Worm (Caenorhabditis elegans) whole organism, young adult: Measurements from ENCODE around the gene C05E11.6.

ENCODE experiments used
- B0035.1 ChIP-seq: sonication (generic microtip); optimal IDR thresholded peaks from 2 replicates; lab custom pipeline; 2016; ENCODE audit warnings: missing genetic modification characterization, mild to moderate bottlenecking, missing compliant biosample characterization, missing genotype, missing genetic modification reagents
- D2030.7 ChIP-seq: fragments of 200-800 bp; sonication (Bioruptor generic); IDR thresholded peaks from 2 replicates; pipeline ENCODE4 v1.3.6; 2022; ENCODE audit warnings: missing genetic modification reagents, missing genetic modification characterization, missing compliant biosample characterization
- F10E7.11 ChIP-seq: sonication (generic microtip); optimal IDR thresholded peaks from 2 replicates; lab custom pipeline; 2017; ENCODE audit warnings: mild to moderate bottlenecking, missing genetic modification characterization, moderate library complexity, missing compliant biosample characterization
- F33H1.4 ChIP-seq: fragments of 200-800 bp; sonication (Bioruptor generic); IDR thresholded peaks from 2 replicates; pipeline ENCODE4 v1.3.6; 2022; ENCODE audit warnings: missing genetic modification reagents, missing genetic modification characterization, missing compliant biosample characterization
- F57C9.4 ChIP-seq: sonication (generic microtip); optimal IDR thresholded peaks from 2 replicates; lab custom pipeline; 2017; ENCODE audit warnings: mild to moderate bottlenecking, missing genetic modification characterization, missing compliant biosample characterization
- K11D2.4 ChIP-seq: fragments of 200-800 bp; sonication (Bioruptor generic); IDR thresholded peaks from 2 replicates; pipeline ENCODE4 v1.3.6; 2022; ENCODE audit warnings: missing genetic modification reagents, missing genetic modification characterization, missing compliant biosample characterization
- T07F8.4 ChIP-seq: sonication (generic microtip); optimal IDR thresholded peaks from 2 replicates; lab custom pipeline; 2016; ENCODE audit warnings: mild to moderate bottlenecking, missing genetic modification characterization, moderate library complexity, missing compliant biosample characterization
- T26A5.8 ChIP-seq: sonication (generic microtip); optimal IDR thresholded peaks from 2 replicates; lab custom pipeline; 2016; ENCODE audit warnings: missing genetic modification characterization, missing compliant biosample characterization
- Y79H2A.3 ChIP-seq: fragments of 200-800 bp; sonication (Bioruptor generic); conservative IDR thresholded peaks from 2 replicates; pipeline ENCODE4 v1.3.6; 2022; ENCODE audit warnings: missing genetic modification reagents, missing genetic modification characterization, missing compliant biosample characterization
- attf-5 ChIP-seq: fragments of 200-800 bp; sonication (Bioruptor generic); optimal IDR thresholded peaks from 2 replicates; lab custom pipeline; 2018; ENCODE audit warnings: mild to moderate bottlenecking, missing genetic modification characterization, missing compliant biosample characterization
- ccch-3 ChIP-seq: fragments of 200-800 bp; sonication (Bioruptor generic); optimal IDR thresholded peaks from 2 replicates; lab custom pipeline; 2018; ENCODE audit warnings: mild to moderate bottlenecking, missing genetic modification characterization, missing compliant biosample characterization
- ceh-27 ChIP-seq: fragments of 200-800 bp; sonication (Bioruptor generic); optimal IDR thresholded peaks from 2 replicates; lab custom pipeline; 2018; ENCODE audit warnings: mild to moderate bottlenecking, missing genetic modification characterization, moderate library complexity, missing compliant biosample characterization
- chd-7 ChIP-seq: sonication (generic microtip); optimal IDR thresholded peaks from 2 replicates; lab custom pipeline; 2016; ENCODE audit warnings: mild to moderate bottlenecking, missing genetic modification characterization, moderate library complexity, missing compliant biosample characterization
- die-1 ChIP-seq: sonication (generic microtip); optimal IDR thresholded peaks from 2 replicates; lab custom pipeline; 2016; ENCODE audit warnings: missing genotype, mild to moderate bottlenecking, missing genetic modification characterization, missing compliant biosample characterization
- dpl-1 ChIP-seq: fragments of 150-350 bp; optimal IDR thresholded peaks from 2 replicates; lab custom pipeline; 2014; ENCODE audit warnings: missing biosample characterization, missing genetic modification reagents, missing genetic modification characterization
- efl-1 ChIP-seq: fragments of 150-350 bp; optimal IDR thresholded peaks from 2 replicates; lab custom pipeline; 2014; ENCODE audit warnings: missing biosample characterization, missing genetic modification reagents, missing genetic modification characterization
- egrh-3 ChIP-seq: fragments of 200-800 bp; sonication (Bioruptor generic); IDR thresholded peaks from 2 replicates; pipeline ENCODE4 v1.3.6; 2022; ENCODE audit warnings: missing genetic modification reagents, missing genetic modification characterization, missing compliant biosample characterization
- him-1 ChIP-seq: sonication (generic microtip); optimal IDR thresholded peaks from 2 replicates; lab custom pipeline; 2016; ENCODE audit warnings: missing genotype, missing genetic modification reagents, missing genetic modification characterization, missing compliant biosample characterization
- hmg-20 ChIP-seq: fragments of 200-800 bp; sonication (Bioruptor generic); IDR thresholded peaks from 2 replicates; pipeline ENCODE4 v1.3.6; 2022; ENCODE audit warnings: missing genetic modification reagents, missing genetic modification characterization, missing compliant biosample characterization
- let-607 ChIP-seq, 2 experiments: fragments of 200-800 bp in 1 of 2; sonication (Bioruptor generic) in 1 of 2; sonication (generic microtip) in 1 of 2; optimal IDR thresholded peaks; 2 replicates each; lab custom pipeline; 2016 to 2018; ENCODE audit warnings: mild to moderate bottlenecking in 2 of 2, missing compliant biosample characterization in 2 of 2, missing genetic modification characterization in 2 of 2, moderate library complexity in 2 of 2, missing genotype in 1 of 2
- lin-54 ChIP-seq: fragments of 200-800 bp; sonication (Bioruptor generic); optimal IDR thresholded peaks from 2 replicates; lab custom pipeline; 2018; ENCODE audit warnings: mild to moderate bottlenecking, missing genetic modification characterization, missing compliant biosample characterization
- lir-1 ChIP-seq: fragments of 200-800 bp; sonication (Bioruptor generic); conservative IDR thresholded peaks from 2 replicates; pipeline ENCODE4 v1.3.6; 2022; ENCODE audit warnings: missing genetic modification reagents, missing genetic modification characterization, missing compliant biosample characterization
- mxl-1 ChIP-seq: sonication (generic microtip); optimal IDR thresholded peaks from 2 replicates; lab custom pipeline; 2016; ENCODE audit warnings: missing genetic modification characterization, missing compliant biosample characterization
- nfyb-1 ChIP-seq: fragments of 200-800 bp; sonication (Bioruptor generic); IDR thresholded peaks from 2 replicates; pipeline ENCODE4 v1.3.6; 2022; ENCODE audit warnings: missing genetic modification reagents, missing genetic modification characterization, missing compliant biosample characterization
- nhr-27 ChIP-seq: fragments of 200-800 bp; sonication (Bioruptor generic); optimal IDR thresholded peaks from 2 replicates; lab custom pipeline; 2018; ENCODE audit warnings: mild to moderate bottlenecking, missing genetic modification characterization, moderate library complexity, missing compliant biosample characterization
- nhr-80 ChIP-seq: sonication (generic microtip); optimal IDR thresholded peaks from 2 replicates; lab custom pipeline; 2016; ENCODE audit warnings: missing genetic modification characterization, missing compliant biosample characterization
- pha-4 ChIP-seq: fragments of 150-350 bp; sonication (generic microtip); optimal IDR thresholded peaks from 2 replicates; lab custom pipeline; 2014; ENCODE audit warnings: missing biosample characterization, missing genetic modification reagents, missing genetic modification characterization
- rec-8 ChIP-seq, 2 experiments: sonication (generic microtip); optimal IDR thresholded peaks; 2 replicates each; lab custom pipeline; 2016; ENCODE audit warnings: mild to moderate bottlenecking in 2 of 2, missing genetic modification characterization in 2 of 2, missing genetic modification reagents in 2 of 2, missing genotype in 2 of 2, missing biosample characterization in 1 of 2, missing compliant biosample characterization in 1 of 2, moderate library complexity in 1 of 2
- repo-1 ChIP-seq: sonication (generic microtip); optimal IDR thresholded peaks from 2 replicates; lab custom pipeline; 2017; ENCODE audit warnings: mild to moderate bottlenecking, missing genetic modification characterization, missing compliant biosample characterization
- snpc-1.1 ChIP-seq: sonication (generic microtip); optimal IDR thresholded peaks from 2 replicates; lab custom pipeline; 2017; ENCODE audit warnings: missing genetic modification characterization, mild to moderate bottlenecking, missing compliant biosample characterization, antibody characterized with exemption, moderate library complexity, missing genotype, missing genetic modification reagents; ENCODE audit not compliant: insufficient read depth
- snpc-3.4 ChIP-seq: sonication (generic microtip); optimal IDR thresholded peaks from 2 replicates; lab custom pipeline; 2017; ENCODE audit warnings: missing genetic modification characterization, mild to moderate bottlenecking, missing compliant biosample characterization, antibody characterized with exemption, moderate library complexity, missing genotype, missing genetic modification reagents
- snpc-4 ChIP-seq, 5 experiments: fragments of 150-350 bp in 1 of 5; sonication (generic microtip) in 4 of 5; optimal IDR thresholded peaks; 2 replicates each; lab custom pipeline; 2014 to 2018; ENCODE audit warnings: missing genetic modification characterization in 5 of 5, missing biosample characterization in 3 of 5, antibody characterized with exemption in 2 of 5, mild to moderate bottlenecking in 2 of 5, missing compliant biosample characterization in 2 of 5, missing genotype in 2 of 5, moderate library complexity in 2 of 5, missing genetic modification reagents in 1 of 5
- sptf-2 ChIP-seq: fragments of 200-800 bp; sonication (Bioruptor generic); optimal IDR thresholded peaks from 2 replicates; lab custom pipeline; 2018; ENCODE audit warnings: mild to moderate bottlenecking, missing genetic modification characterization, missing compliant biosample characterization
- unc-130 ChIP-seq: sonication (generic microtip); optimal IDR thresholded peaks from 2 replicates; lab custom pipeline; 2016; ENCODE audit warnings: missing genetic modification reagents, missing genetic modification characterization, missing compliant biosample characterization
- unc-62 ChIP-seq: fragments of 150-350 bp; optimal IDR thresholded peaks from 2 replicates; lab custom pipeline; 2014; ENCODE audit warnings: missing biosample characterization, missing genetic modification reagents, missing genetic modification characterization
- xnd-1 ChIP-seq: sonication (generic microtip); optimal IDR thresholded peaks from 2 replicates; lab custom pipeline; 2016; ENCODE audit warnings: missing genotype, missing genetic modification reagents, missing genetic modification characterization, missing compliant biosample characterization
- zfh-2 ChIP-seq: fragments of 200-800 bp; sonication (Bioruptor generic); conservative IDR thresholded peaks from 2 replicates; pipeline ENCODE4 v1.3.6; 2022; ENCODE audit warnings: missing genetic modification reagents, missing genetic modification characterization, missing compliant biosample characterization
- ztf-18 ChIP-seq: sonication (generic microtip); optimal IDR thresholded peaks from 2 replicates; lab custom pipeline; 2016; ENCODE audit warnings: missing genotype, mild to moderate bottlenecking, missing genetic modification characterization, missing compliant biosample characterization
- ztf-22 ChIP-seq: fragments of 200-800 bp; sonication (Bioruptor generic); optimal IDR thresholded peaks from 2 replicates; lab custom pipeline; 2018; ENCODE audit warnings: mild to moderate bottlenecking, missing genetic modification characterization, moderate library complexity, missing compliant biosample characterization
- ztf-26 ChIP-seq: sonication (generic microtip); optimal IDR thresholded peaks from 2 replicates; lab custom pipeline; 2017; ENCODE audit warnings: missing genetic modification characterization, missing compliant biosample characterization
- ztf-28 ChIP-seq: fragments of 200-800 bp; sonication (Bioruptor generic); IDR thresholded peaks from 2 replicates; pipeline ENCODE4 v1.3.6; 2022; ENCODE audit warnings: missing genetic modification reagents, missing genetic modification characterization, missing compliant biosample characterization

Gene C05E11.6

DNA sequence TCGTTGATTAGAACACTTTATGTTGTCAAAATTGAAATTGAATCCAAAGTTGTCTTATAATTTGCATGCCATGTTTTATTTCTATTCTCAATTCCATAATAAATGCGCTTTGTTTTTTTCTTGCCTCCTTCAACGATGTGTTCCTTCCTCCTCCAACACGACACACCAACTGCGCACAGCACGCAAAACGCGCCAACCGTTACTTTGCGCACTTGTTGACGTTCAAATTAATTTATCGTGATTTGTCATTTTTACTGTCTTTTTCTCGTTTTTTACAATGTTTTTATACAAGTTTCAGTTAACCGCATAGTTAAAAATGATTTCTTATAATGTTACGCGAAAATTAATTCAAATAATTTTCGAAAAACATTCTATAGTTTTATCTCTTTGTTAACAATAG lies 26.0 kb downstream of the C05E11.6 start:
- TF ChIP-seq him-1 (tag; lab: Kevin White, UChicago) = no peak
- TF ChIP-seq nhr-80 (tag; lab: Kevin White, UChicago) = peak; percentile 54
- TF ChIP-seq ztf-18 = peak; percentile 90
- no peak for TF ChIP-seq F33H1.4 (GFP tag; lab: Robert Waterston, UW)
- TF ChIP-seq rec-8 (tag; optimal IDR thresholded peaks at IDR 0.05; lab: Kevin White, UChicago) = no peak
- TF ChIP-seq F57C9.4 (tag; lab: Kevin White, UChicago) = no peak
- no peak for TF ChIP-seq snpc-4 (GFP tag; optimal IDR thresholded peaks at IDR 0.05; lab: Kevin White, UChicago)
- peak in 1 of 4 experiments; percentile 29 for TF ChIP-seq snpc-4 (tag; optimal IDR thresholded peaks at IDR 0.05; lab: Kevin White, UChicago)
- TF ChIP-seq snpc-3.4 = no peak
- peak; percentile 50 to 63 for TF ChIP-seq let-607 (tag; optimal IDR thresholded peaks at IDR 0.05; lab: Kevin White, UChicago)
- no peak for TF ChIP-seq sptf-2 (GFP tag; lab: Kevin White, UChicago)
- no peak for TF ChIP-seq xnd-1 (tag; lab: Kevin White, UChicago)
- TF ChIP-seq attf-5 (GFP tag; lab: Kevin White, UChicago) = peak; percentile 7

DNA sequence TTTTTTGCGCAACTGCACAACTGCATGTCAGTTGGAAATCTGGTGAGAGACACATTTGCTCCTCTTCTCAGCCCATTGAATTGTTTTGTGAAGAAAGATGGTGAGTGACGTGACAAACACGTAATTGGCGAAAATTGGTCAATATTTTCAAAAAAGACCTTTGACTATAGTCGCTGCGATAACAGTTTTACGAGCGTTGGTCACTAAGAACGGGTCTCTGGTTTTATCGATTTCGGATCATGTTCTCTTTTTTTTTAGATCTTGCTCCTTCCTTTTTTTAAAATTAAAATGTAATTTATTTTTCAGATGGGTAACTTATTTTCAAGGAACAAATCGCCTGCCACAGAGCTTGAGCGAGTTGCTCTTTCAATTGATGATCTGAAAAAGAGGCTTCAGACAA lies 26.5 kb downstream of the C05E11.6 start, which contains the start of gene lnp-1:
Gene lnp-1 (plus strand): TSS at position 301 of the 400 bp plus-strand sequence.
- TF ChIP-seq ceh-27 (GFP tag; lab: Kevin White, UChicago) (no peak), ztf-26 (tag; lab: Kevin White, UChicago) (no peak), Y79H2A.3 (no peak), zfh-2 (GFP tag; lab: Robert Waterston, UW) (no peak), unc-130 (GFP tag; lab: Kevin White, UChicago) (no peak), K11D2.4 (GFP tag; lab: Robert Waterston, UW) (no peak), nhr-27 (tag; lab: Kevin White, UChicago) (no peak), lin-54 (no peak), ztf-22 (GFP tag; lab: Kevin White, UChicago) (no peak), efl-1 (GFP tag; lab: Kevin White, UChicago) (no peak)

DNA sequence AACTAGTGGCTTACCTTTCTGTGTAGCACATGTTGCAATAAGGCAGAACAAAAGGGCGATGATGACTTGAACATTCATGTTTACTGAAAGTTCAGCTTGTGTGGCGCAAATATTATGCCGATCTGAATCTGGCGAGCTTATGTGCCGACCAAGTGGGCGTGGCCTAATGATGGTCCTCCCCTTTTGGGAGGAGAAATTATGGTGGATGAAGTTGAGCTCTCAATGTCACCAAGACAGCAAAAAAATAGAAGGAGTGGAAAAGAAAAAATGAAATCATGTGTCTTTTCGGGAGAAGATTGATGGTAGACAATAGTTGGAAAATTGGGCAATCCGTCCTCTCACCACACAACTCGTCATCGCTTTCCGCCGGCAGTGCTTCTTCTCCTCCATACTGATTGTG lies 30.3 kb downstream of the C05E11.6 start, which contains the start of gene flp-12:
Gene flp-12 (minus strand): TSS at position 101 of the 400 bp plus-strand sequence.
- no peak for TF ChIP-seq pha-4
- 0 out of 2 replicates have a peak, but pooled peaks have one; percentile 6 for TF ChIP-seq zfh-2 (GFP tag; lab: Robert Waterston, UW)

DNA sequence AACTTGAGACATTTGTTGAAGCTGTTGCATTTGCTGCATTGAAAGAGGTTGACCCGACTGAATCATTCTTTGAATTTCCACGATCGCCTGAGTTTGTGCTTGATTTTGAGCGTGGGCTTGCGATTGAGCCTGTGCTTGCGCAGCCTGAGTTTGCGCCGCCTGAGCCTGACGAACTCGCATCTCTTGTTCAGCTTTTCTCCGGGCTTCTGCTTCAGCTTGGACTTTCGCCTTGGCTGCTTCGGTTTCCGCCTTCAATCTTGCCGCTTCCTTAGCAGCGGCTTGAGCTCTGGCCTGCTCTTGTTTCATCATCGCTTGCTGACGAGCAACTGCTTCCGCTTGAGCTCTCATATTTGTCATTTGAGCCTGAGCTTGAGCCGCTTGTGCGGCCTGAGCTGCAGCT lies 35.5 kb downstream of the C05E11.6 start:
- peak; percentile 64 for TF ChIP-seq zfh-2 (GFP tag; lab: Robert Waterston, UW)
- peak; percentile 65; the same call in 1 of the 2 replicates for TF ChIP-seq egrh-3 (GFP tag; lab: Robert Waterston, UW)
- TF ChIP-seq D2030.7 (GFP tag; lab: Robert Waterston, UW) = no peak

DNA sequence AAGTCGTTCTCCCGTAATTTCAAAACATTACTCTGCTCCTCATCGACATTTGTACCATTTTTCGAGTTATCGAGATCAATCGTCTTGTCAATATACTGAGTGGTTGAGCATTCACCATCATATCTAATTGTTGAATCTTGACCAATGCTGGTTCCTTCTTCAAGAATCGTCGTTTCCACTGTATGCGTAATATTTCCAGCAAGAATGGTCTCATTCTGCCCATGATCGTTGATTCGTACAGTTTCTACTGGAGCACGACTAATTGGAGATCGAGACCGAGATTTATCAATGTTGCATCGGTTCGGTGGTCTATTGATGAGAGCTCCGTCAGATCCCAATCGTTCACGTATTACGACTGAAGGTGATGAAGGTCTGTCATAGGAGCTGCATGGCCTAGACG lies 37.6 kb downstream of the C05E11.6 start:
- no peak for TF ChIP-seq nhr-80 (tag; lab: Kevin White, UChicago)
- no peak for TF ChIP-seq ccch-3 (GFP tag; lab: Kevin White, UChicago)
- no peak for TF ChIP-seq die-1 (tag; lab: Kevin White, UChicago)
- TF ChIP-seq dpl-1 (GFP tag; lab: Kevin White, UChicago) = no peak
- no peak for TF ChIP-seq mxl-1
- no peak for TF ChIP-seq hmg-20 (GFP tag; lab: Robert Waterston, UW)
- TF ChIP-seq nfyb-1 = no peak
- TF ChIP-seq T07F8.4 (tag; lab: Kevin White, UChicago) = no peak
- no peak for TF ChIP-seq repo-1 (tag; lab: Kevin White, UChicago)
- TF ChIP-seq lin-54 = no peak
- TF ChIP-seq unc-62 (GFP tag; lab: Kevin White, UChicago) = no peak
- TF ChIP-seq F10E7.11 (tag; lab: Kevin White, UChicago) = no peak
- no peak for TF ChIP-seq ceh-27 (GFP tag; lab: Kevin White, UChicago)
- TF ChIP-seq T26A5.8 (tag; lab: Kevin White, UChicago) = no peak
- TF ChIP-seq lir-1 (GFP tag; lab: Robert Waterston, UW) = no peak
- TF ChIP-seq chd-7 (tag; lab: Kevin White, UChicago) = no peak
- no peak for TF ChIP-seq B0035.1
- TF ChIP-seq ztf-28 (GFP tag; lab: Robert Waterston, UW) = no peak
- TF ChIP-seq snpc-1.1 (tag; lab: Kevin White, UChicago) = no peak
